Fruit fly (Drosophila melanogaster): Measurements from ENCODE around the gene CG6793.

CG6793 gene

DNA sequence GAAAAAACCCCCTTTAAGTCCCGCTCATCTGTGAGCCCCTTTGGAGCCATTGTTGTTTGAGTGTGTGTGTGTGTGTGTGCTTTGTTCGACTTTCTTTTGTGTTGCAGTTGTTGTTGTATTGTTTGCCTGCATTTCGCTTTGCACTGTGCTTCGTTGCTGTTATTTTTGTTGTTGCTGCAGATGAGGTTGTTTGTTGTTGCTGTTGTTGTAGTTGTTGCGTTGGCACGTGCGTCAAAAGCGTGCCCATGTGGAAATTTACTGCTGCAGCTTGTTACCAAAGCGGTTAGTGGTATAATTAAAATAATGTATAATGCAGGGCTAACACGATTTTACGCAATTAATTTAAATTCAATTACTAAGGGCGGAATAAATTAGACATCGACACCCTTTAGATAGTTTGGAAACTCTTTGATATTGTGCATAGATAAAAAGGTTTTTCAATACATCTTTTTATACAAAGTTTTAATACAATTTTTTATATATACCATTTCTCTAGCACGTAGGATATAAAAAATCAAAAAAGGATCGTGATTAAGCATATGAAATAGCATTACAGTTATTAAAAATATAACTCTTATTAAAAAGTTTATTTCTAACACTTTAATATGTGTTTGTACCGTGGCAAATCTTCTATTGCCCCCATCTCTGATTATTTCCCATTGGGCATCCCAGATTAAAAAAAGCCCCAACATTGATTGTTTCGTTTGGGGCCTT is 48.2 kb downstream of the CG6793 start:
- TF ChIP-seq h (GFP tag; optimal IDR thresholded peaks at IDR 0.05), result peak; percentile 25
- TF ChIP-seq Dif (GFP tag; optimal IDR thresholded peaks at IDR 0.05; ENCODE audit: partially characterized antibody), result no peak
- TF ChIP-seq GATAd (GFP tag; optimal IDR thresholded peaks at IDR 0.05), result no peak
- no peak for TF ChIP-seq tai (GFP tag; optimal IDR thresholded peaks at IDR 0.05)
- no peak for TF ChIP-seq Rel (GFP tag; optimal IDR thresholded peaks at IDR 0.05)
- TF ChIP-seq Rel (tag; optimal IDR thresholded peaks at IDR 0.05), result peak; percentile 89
- TF ChIP-seq CG32264 (GFP tag; optimal IDR thresholded peaks at IDR 0.05), result no peak
- TF ChIP-seq lola (GFP tag; optimal IDR thresholded peaks at IDR 0.05), result no peak
- no peak for TF ChIP-seq N (GFP tag; optimal IDR thresholded peaks at IDR 0.05)
- no peak for TF ChIP-seq dl (GFP tag; optimal IDR thresholded peaks at IDR 0.05; ENCODE audit: insufficient read depth in 1 of 2, partially characterized antibody in 2 of 2)
- TF ChIP-seq rgr (GFP tag; optimal IDR thresholded peaks at IDR 0.05), result peak; percentile 25
- no peak for TF ChIP-seq brk (GFP tag; optimal IDR thresholded peaks at IDR 0.05)
- TF ChIP-seq usp (GFP tag; optimal IDR thresholded peaks at IDR 0.05), result no peak
- TF ChIP-seq foxo (GFP tag; optimal IDR thresholded peaks at IDR 0.05), result peak in 1 of 2 experiments; percentile 23
- TF ChIP-seq pan (optimal IDR thresholded peaks at IDR 0.05), result no peak
- no peak for TF ChIP-seq jim (GFP tag; optimal IDR thresholded peaks at IDR 0.05)
- TF ChIP-seq Mio (GFP tag; optimal IDR thresholded peaks at IDR 0.05), result no peak
- TF ChIP-seq OdsH (GFP tag; optimal IDR thresholded peaks at IDR 0.05), result peak; percentile 9
- no peak for TF ChIP-seq Jra (GFP tag; optimal IDR thresholded peaks at IDR 0.05)
- peak; percentile 4 for TF ChIP-seq fru (GFP tag; optimal IDR thresholded peaks at IDR 0.05)
- no peak for TF ChIP-seq Vsx2 (GFP tag; optimal IDR thresholded peaks at IDR 0.05; ENCODE audit: partially characterized antibody)
- TF ChIP-seq Hr78 (GFP tag; optimal IDR thresholded peaks at IDR 0.05), result no peak
- TF ChIP-seq Sp1 (GFP tag; optimal IDR thresholded peaks at IDR 0.05), result peak; percentile 49
- no peak for TF ChIP-seq sv (GFP tag; optimal IDR thresholded peaks at IDR 0.05)
- peak; percentile 38 for TF ChIP-seq HLH106 (tag; optimal IDR thresholded peaks at IDR 0.05)
- peak; percentile 90 for TF ChIP-seq psq (GFP tag; optimal IDR thresholded peaks at IDR 0.05)
- peak; percentile 16 for TF ChIP-seq ey (GFP tag; optimal IDR thresholded peaks at IDR 0.05)
- TF ChIP-seq CG9705 (GFP tag; optimal IDR thresholded peaks at IDR 0.05), result no peak
- peak; percentile 3 for TF ChIP-seq woc (GFP tag; optimal IDR thresholded peaks at IDR 0.05)
- no peak for TF ChIP-seq br (GFP tag; optimal IDR thresholded peaks at IDR 0.05)
- TF ChIP-seq Dfd (GFP tag; optimal IDR thresholded peaks at IDR 0.05), result no peak
- TF ChIP-seq dmrt93B (GFP tag; optimal IDR thresholded peaks at IDR 0.05), result peak; percentile 33
- no peak for TF ChIP-seq Hr83 (GFP tag; optimal IDR thresholded peaks at IDR 0.05; ENCODE audit: poor library complexity, severe bottlenecking)
- TF ChIP-seq Abd-B (GFP tag; optimal IDR thresholded peaks at IDR 0.05), result no peak
- no peak for TF ChIP-seq CrebA (GFP tag; optimal IDR thresholded peaks at IDR 0.05; ENCODE audit: borderline replicate concordance)
- TF ChIP-seq Hnf4 (GFP tag; optimal IDR thresholded peaks at IDR 0.05), result no peak
- no peak for TF ChIP-seq dsf (GFP tag; optimal IDR thresholded peaks at IDR 0.05; ENCODE audit: borderline replicate concordance)
- TF ChIP-seq sage (GFP tag; optimal IDR thresholded peaks at IDR 0.05), result no peak
- no peak for TF ChIP-seq Myc (optimal IDR thresholded peaks at IDR 0.05)

DNA sequence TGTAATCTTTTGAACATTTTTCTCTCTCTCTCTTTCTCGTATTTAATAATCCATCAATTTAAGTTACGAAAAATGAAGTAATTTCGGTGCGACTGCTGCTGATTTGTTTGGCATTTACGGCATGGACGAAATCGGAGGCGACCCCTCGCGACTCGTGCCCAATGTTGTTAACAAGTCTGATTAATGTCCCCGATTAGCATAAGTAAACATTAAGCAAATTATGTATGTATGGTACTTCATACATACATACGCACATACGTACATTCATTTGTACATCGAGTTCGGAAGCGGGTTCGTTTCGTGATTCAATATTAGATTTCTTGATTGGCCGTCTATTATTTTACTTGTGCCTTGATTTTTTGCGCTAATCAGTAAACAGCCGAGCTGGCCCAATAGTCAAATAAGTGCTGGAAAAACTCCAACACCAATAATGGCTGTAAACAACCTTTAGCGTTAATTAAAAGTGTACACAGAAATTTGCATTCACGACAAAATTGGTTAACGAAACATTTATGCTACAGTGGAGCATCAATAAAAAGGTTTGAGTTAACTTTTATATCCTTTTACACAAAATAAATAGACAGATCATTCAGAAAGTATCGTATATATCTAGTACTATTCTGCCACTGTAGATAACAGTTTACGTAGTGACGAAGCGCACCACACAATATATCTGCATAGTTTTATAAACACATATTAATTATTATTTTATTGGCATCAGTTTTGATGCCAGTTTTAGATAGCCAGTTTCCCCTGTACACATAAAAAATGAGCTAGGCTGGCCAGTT is 48.9 kb downstream of the CG6793 start:
- TF ChIP-seq HLH106 (tag; optimal IDR thresholded peaks at IDR 0.05), result peak; percentile 38
- TF ChIP-seq sage (GFP tag; optimal IDR thresholded peaks at IDR 0.05), result no peak
- TF ChIP-seq dmrt93B (GFP tag; optimal IDR thresholded peaks at IDR 0.05), result no peak
- TF ChIP-seq rgr (GFP tag; optimal IDR thresholded peaks at IDR 0.05), result peak; percentile 7
- TF ChIP-seq jim (GFP tag; optimal IDR thresholded peaks at IDR 0.05), result no peak
- peak; percentile 56 for TF ChIP-seq sv (GFP tag; optimal IDR thresholded peaks at IDR 0.05)
- TF ChIP-seq Sp1 (GFP tag; optimal IDR thresholded peaks at IDR 0.05), result no peak
- no peak for TF ChIP-seq Rel (GFP tag; optimal IDR thresholded peaks at IDR 0.05)
- TF ChIP-seq Rel (tag; optimal IDR thresholded peaks at IDR 0.05), result peak; percentile 44
- TF ChIP-seq foxo (GFP tag; optimal IDR thresholded peaks at IDR 0.05), result peak in 1 of 2 experiments; percentile 13
- TF ChIP-seq fru (GFP tag; optimal IDR thresholded peaks at IDR 0.05), result no peak
- no peak for TF ChIP-seq CG9705 (GFP tag; optimal IDR thresholded peaks at IDR 0.05)
- TF ChIP-seq tai (GFP tag; optimal IDR thresholded peaks at IDR 0.05), result peak; percentile 39

All from whole organism, wandering third instar larva.